Worm (Caenorhabditis elegans): ENCODE measurements around the gene Y45F10D.16.

Gene Y45F10D.16

ce11 chrIV:13826363-13826762 is 50.1 kb downstream of the Y45F10D.16 start (continued):
- TF ChIP-seq ceh-28 (tag; optimal IDR thresholded peaks at IDR 0.05) (no peak), elt-2 (tag; optimal IDR thresholded peaks at IDR 0.05) (peak; percentile 84), nhr-12 (tag; optimal IDR thresholded peaks at IDR 0.05) (no peak), nhr-77 (tag; optimal IDR thresholded peaks at IDR 0.05) (no peak), lin-39 (tag; optimal IDR thresholded peaks at IDR 0.05) (peak; percentile 17), elt-3 (tag; optimal IDR thresholded peaks at IDR 0.05) (no peak), nhr-237 (tag; optimal IDR thresholded peaks at IDR 0.05) (no peak)

Data from whole organism, L3 larva.